Worm (Caenorhabditis elegans): ENCODE data around the gene ZK418.11.
A peak's percentile ranks its signal among the peaks of the same experiment; 100 is the strongest.

ZK418.11 gene

DNA sequence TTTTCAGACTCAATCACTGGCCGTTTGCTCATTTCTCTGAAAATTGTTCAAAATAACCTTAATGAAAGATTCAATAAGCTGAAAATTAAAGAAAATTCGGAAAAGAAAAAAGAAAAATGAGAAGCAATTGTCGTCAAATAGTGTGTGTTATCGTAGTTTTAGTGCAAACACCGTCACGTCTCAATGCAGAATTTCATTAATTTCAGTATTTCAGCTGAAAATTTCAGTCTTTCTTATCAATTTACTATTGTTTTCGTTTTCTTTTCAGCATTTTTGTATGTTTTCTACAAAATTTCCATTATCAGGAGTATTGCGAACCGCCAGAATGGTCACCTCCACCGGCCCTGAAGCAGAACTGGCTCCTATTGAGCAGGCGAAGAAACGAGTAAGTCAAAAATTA is 22.8 kb downstream of the ZK418.11 start, which contains the start of the genes B0280.9 and rpia-1:
Gene B0280.9 (minus strand): TSS at position 36 of the 400 bp plus-strand sequence.
Gene rpia-1 (plus strand): TSS at position 269 of the 400 bp plus-strand sequence.
- TF ChIP-seq Y48G9A.11 (GFP tag; IDR thresholded peaks at IDR 0.05): no peak
- TF ChIP-seq jun-1 (tag; optimal IDR thresholded peaks at IDR 0.05): no peak
- no peak for TF ChIP-seq lir-3 (tag; optimal IDR thresholded peaks at IDR 0.05)
- no peak for TF ChIP-seq nhr-41 (GFP tag; IDR thresholded peaks at IDR 0.05)
- peak; percentile 40 for TF ChIP-seq hlh-11 (tag; optimal IDR thresholded peaks at IDR 0.05)
- no peak for TF ChIP-seq egl-43 (GFP tag; IDR thresholded peaks at IDR 0.05)
- no peak for TF ChIP-seq fos-1 (tag; optimal IDR thresholded peaks at IDR 0.05)
- TF ChIP-seq pqm-1 (tag; optimal IDR thresholded peaks at IDR 0.05): peak; percentile 23
- TF ChIP-seq zfp-2 (tag; optimal IDR thresholded peaks at IDR 0.05): no peak
- TF ChIP-seq daf-8 (GFP tag; IDR thresholded peaks at IDR 0.05): no peak
- TF ChIP-seq spr-3 (GFP tag; optimal IDR thresholded peaks at IDR 0.05): no peak
- no peak for TF ChIP-seq zip-11 (GFP tag; IDR thresholded peaks at IDR 0.05)
- TF ChIP-seq nhr-28 (tag; optimal IDR thresholded peaks at IDR 0.05): peak; percentile 6
- TF ChIP-seq aha-1 (tag): peak; percentile 79
- no peak for TF ChIP-seq dmd-8 (GFP tag; IDR thresholded peaks at IDR 0.05)
- no peak for TF ChIP-seq lin-39 (tag; optimal IDR thresholded peaks at IDR 0.05)
- no peak for TF ChIP-seq tag-97 (GFP tag; IDR thresholded peaks at IDR 0.05)
- TF ChIP-seq mes-2 (tag; optimal IDR thresholded peaks at IDR 0.05; ENCODE audit: poor library complexity, severe bottlenecking): peak; percentile 44
- TF ChIP-seq nhr-10 (tag; optimal IDR thresholded peaks at IDR 0.05): peak; percentile 16
- TF ChIP-seq mdl-1 (tag; optimal IDR thresholded peaks at IDR 0.05): no peak
- TF ChIP-seq nhr-48 (tag; optimal IDR thresholded peaks at IDR 0.05): no peak
- TF ChIP-seq Y75B8A.6 (GFP tag; IDR thresholded peaks at IDR 0.05): no peak
- TF ChIP-seq daf-19 (GFP tag; conservative IDR thresholded peaks at IDR 0.05): no peak
- TF ChIP-seq daf-16 (GFP tag; optimal IDR thresholded peaks at IDR 0.05): no peak
- peak; percentile 72 for TF ChIP-seq daf-16 (tag; optimal IDR thresholded peaks at IDR 0.05)
- no peak for TF ChIP-seq F49E8.2 (tag; optimal IDR thresholded peaks at IDR 0.05; ENCODE audit: borderline replicate concordance)
- no peak for TF ChIP-seq fkh-10 (GFP tag; optimal IDR thresholded peaks at IDR 0.05)
- TF ChIP-seq Y105C5A.15 (GFP tag; IDR thresholded peaks at IDR 0.05): no peak
- TF ChIP-seq pha-4 (GFP tag; IDR thresholded peaks at IDR 0.05): no peak
- no peak for TF ChIP-seq pha-4 (tag; optimal IDR thresholded peaks at IDR 0.05)
- TF ChIP-seq F26F4.8 (GFP tag; conservative IDR thresholded peaks at IDR 0.05): no peak
- peak; percentile 42 to 96 for TF ChIP-seq lsy-2 (tag; optimal IDR thresholded peaks at IDR 0.05)
- peak; percentile 25 for TF ChIP-seq mep-1 (tag; optimal IDR thresholded peaks at IDR 0.05)
- TF ChIP-seq ztf-7 (tag; optimal IDR thresholded peaks at IDR 0.05): peak; percentile 5
- TF ChIP-seq unc-62 (GFP tag; optimal IDR thresholded peaks at IDR 0.05 in 1 of 2): peak in 1 of 2 experiments; percentile 73
- no peak for TF ChIP-seq unc-62 (tag; optimal IDR thresholded peaks at IDR 0.05)
- peak; percentile 52 for TF ChIP-seq dve-1 (tag; optimal IDR thresholded peaks at IDR 0.05; ENCODE audit: insufficient read depth)
- TF ChIP-seq cey-2 (tag; optimal IDR thresholded peaks at IDR 0.05; ENCODE audit: borderline replicate concordance, insufficient read depth): no peak
- TF ChIP-seq dpl-1 (GFP tag; optimal IDR thresholded peaks at IDR 0.05): peak; percentile 6
- peak; percentile 41 for TF ChIP-seq nhr-77 (tag; optimal IDR thresholded peaks at IDR 0.05)
- TF ChIP-seq lin-29 (GFP tag; IDR thresholded peaks at IDR 0.05): no peak
- no peak for TF ChIP-seq T20F7.1 (GFP tag; optimal IDR thresholded peaks at IDR 0.05)
- no peak for TF ChIP-seq zip-2 (tag; optimal IDR thresholded peaks at IDR 0.05)

DNA sequence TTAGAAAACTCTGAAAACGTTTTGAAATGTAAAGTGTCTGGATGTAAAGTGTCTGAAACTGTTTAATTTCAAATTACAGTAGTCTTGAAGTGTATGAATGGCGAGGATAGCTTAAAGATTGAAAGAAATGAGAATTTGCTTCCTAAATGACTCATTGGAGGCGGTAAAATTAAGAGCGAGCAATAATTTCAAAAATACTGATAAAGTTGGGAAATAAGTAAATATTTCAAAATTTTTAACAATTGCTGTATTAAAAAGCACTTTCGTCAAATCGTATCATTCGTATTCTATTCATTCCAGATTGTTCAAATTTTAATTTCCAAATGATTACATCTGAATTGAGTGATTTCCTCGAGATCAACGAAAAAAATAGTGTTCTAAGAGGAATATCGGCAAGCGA is 24.3 kb downstream of the ZK418.11 start, which contains the start of gene B0280.2:
Gene B0280.2 (plus strand): TSS at position 301 of the 400 bp plus-strand sequence.
- TF ChIP-seq nhr-102 (tag; optimal IDR thresholded peaks at IDR 0.05) (no peak), fos-1 (tag; optimal IDR thresholded peaks at IDR 0.05) (no peak), nhr-10 (tag; optimal IDR thresholded peaks at IDR 0.05) (no peak), ama-1 (optimal IDR thresholded peaks at IDR 0.05) (no peak), spr-3 (GFP tag; optimal IDR thresholded peaks at IDR 0.05) (no peak), mxl-3 (GFP tag; optimal IDR thresholded peaks at IDR 0.05) (no peak), T26A8.4 (GFP tag; IDR thresholded peaks at IDR 0.05) (no peak), Y105C5A.15 (GFP tag; IDR thresholded peaks at IDR 0.05) (no peak), zfp-3 (GFP tag; conservative IDR thresholded peaks at IDR 0.05) (no peak), lin-39 (tag; optimal IDR thresholded peaks at IDR 0.05) (no peak), dve-1 (tag; optimal IDR thresholded peaks at IDR 0.05; ENCODE audit: insufficient read depth) (no peak), F26F4.8 (GFP tag; conservative IDR thresholded peaks at IDR 0.05) (no peak), ceh-82 (tag; optimal IDR thresholded peaks at IDR 0.05) (no peak), madf-5 (GFP tag; IDR thresholded peaks at IDR 0.05) (no peak), dmd-8 (GFP tag; IDR thresholded peaks at IDR 0.05) (no peak), F49E8.2 (tag; optimal IDR thresholded peaks at IDR 0.05; ENCODE audit: borderline replicate concordance) (no peak)

Data from whole organism, L4 larva.